Fruit fly (Drosophila melanogaster) whole organism, embryonic: ENCODE results near the gene inaF-B.
A peak's percentile ranks its signal among the peaks of the same experiment; 100 is the strongest.

ENCODE experiments used
- ATbp ChIP-seq: fragments of 200-800 bp; sonication (Bioruptor generic); optimal IDR thresholded peaks from 2 replicates; lab custom pipeline; 2017; ENCODE audit warnings: missing biosample characterization, mild to moderate bottlenecking, missing genetic modification characterization, missing genetic modification reagents
- Bdp1 ChIP-seq: fragments of 200-800 bp; sonication (Bioruptor generic); optimal IDR thresholded peaks from 3 replicates; lab custom pipeline; 2016; ENCODE audit warnings: missing biosample characterization, missing genetic modification characterization
- C15 ChIP-seq: fragments of 200-800 bp; sonication (Bioruptor generic); IDR thresholded peaks from 3 replicates; pipeline ENCODE4 v1.3.6; 2022; ENCODE audit warnings: missing biosample characterization, missing genetic modification characterization
- CG10147 ChIP-seq: fragments of 200-800 bp; sonication (Bioruptor generic); optimal IDR thresholded peaks from 2 replicates; lab custom pipeline; 2019; ENCODE audit warnings: missing biosample characterization, mild to moderate bottlenecking, missing genetic modification characterization, moderate library complexity
- CG10267 ChIP-seq: fragments of 200-800 bp; sonication (Bioruptor generic); optimal IDR thresholded peaks from 2 replicates; lab custom pipeline; 2018; ENCODE audit warnings: missing biosample characterization, mild to moderate bottlenecking, missing genetic modification characterization, moderate library complexity
- CG10979 ChIP-seq: fragments of 200-800 bp; sonication (Bioruptor generic); optimal IDR thresholded peaks from 2 replicates; lab custom pipeline; 2018; ENCODE audit warnings: missing biosample characterization, mild to moderate bottlenecking, missing genetic modification characterization, moderate library complexity
- CG13296 ChIP-seq: fragments of 200-800 bp; sonication (Bioruptor generic); optimal IDR thresholded peaks from 3 replicates; lab custom pipeline; 2018; ENCODE audit warnings: missing biosample characterization, mild to moderate bottlenecking, missing genetic modification characterization
- CG14667 ChIP-seq: fragments of 200-800 bp; sonication (Bioruptor generic); IDR thresholded peaks from 2 replicates; pipeline ENCODE4 v1.3.6; 2022; ENCODE audit warnings: missing biosample characterization, missing genetic modification characterization
- CG1529 ChIP-seq: fragments of 200-800 bp; sonication (Bioruptor generic); optimal IDR thresholded peaks from 3 replicates; lab custom pipeline; 2018; ENCODE audit warnings: missing biosample characterization, missing genetic modification characterization
- CG15696 ChIP-seq: fragments of 200-800 bp; sonication (Bioruptor generic); optimal IDR thresholded peaks from 2 replicates; lab custom pipeline; 2019; ENCODE audit warnings: missing biosample characterization, mild to moderate bottlenecking, missing genetic modification characterization, moderate library complexity
- CG17328 ChIP-seq: fragments of 200-800 bp; sonication (Bioruptor generic); IDR thresholded peaks from 2 replicates; pipeline ENCODE4 v1.3.6; 2022; ENCODE audit warnings: missing biosample characterization, missing genetic modification characterization
- CG18764 ChIP-seq: fragments of 200-800 bp; sonication (Bioruptor generic); optimal IDR thresholded peaks from 3 replicates; lab custom pipeline; 2016; ENCODE audit warnings: missing biosample characterization, missing genetic modification characterization
- CG2129 ChIP-seq: fragments of 200-800 bp; sonication (Bioruptor generic); IDR thresholded peaks from 2 replicates; pipeline ENCODE4 v1.3.6; 2022; ENCODE audit warnings: missing biosample characterization, missing genetic modification characterization; ENCODE audit not compliant: partially characterized antibody
- CG31224 ChIP-seq: fragments of 200-800 bp; sonication (Bioruptor generic); IDR thresholded peaks from 2 replicates; pipeline ENCODE4 v1.3.6; 2022; ENCODE audit warnings: missing biosample characterization, missing genetic modification characterization
- CG3726 ChIP-seq: fragments of 200-800 bp; sonication (Bioruptor generic); IDR thresholded peaks from 3 replicates; pipeline ENCODE4, ENCODE4 v1.3.6; 2022; ENCODE audit warnings: missing biosample characterization, missing genetic modification characterization
- CG4328 ChIP-seq: fragments of 200-800 bp; sonication (Bioruptor generic); optimal IDR thresholded peaks from 3 replicates; lab custom pipeline; 2017; ENCODE audit warnings: missing biosample characterization, missing genetic modification reagents, missing genetic modification characterization
- CG4617 ChIP-seq: fragments of 200-800 bp; sonication (Bioruptor generic); optimal IDR thresholded peaks from 3 replicates; lab custom pipeline; 2016; ENCODE audit warnings: missing biosample characterization, missing genetic modification characterization, borderline replicate concordance
- CG8765 ChIP-seq: fragments of 200-800 bp; sonication (Bioruptor generic); IDR thresholded peaks from 2 replicates; pipeline ENCODE4 v1.3.6; 2022; ENCODE audit warnings: missing biosample characterization, missing genetic modification characterization
- CG9215 ChIP-seq: fragments of 200-800 bp; sonication (Bioruptor generic); IDR thresholded peaks from 2 replicates; pipeline ENCODE4 v1.3.6; 2022; ENCODE audit warnings: missing biosample characterization, missing genetic modification characterization
- CG9437 ChIP-seq: fragments of 200-800 bp; sonication (Bioruptor generic); optimal IDR thresholded peaks from 2 replicates; lab custom pipeline; 2018; ENCODE audit warnings: missing biosample characterization, mild to moderate bottlenecking, missing genetic modification characterization
- Deaf1 ChIP-seq: fragments of 200-800 bp; optimal IDR thresholded peaks from 3 replicates; lab custom pipeline; 2019; ENCODE audit warnings: missing biosample characterization, mild to moderate bottlenecking, missing genetic modification characterization, moderate library complexity
- Elba2 ChIP-seq: fragments of 200-800 bp; sonication (Bioruptor generic); optimal IDR thresholded peaks from 3 replicates; lab custom pipeline; 2016; ENCODE audit warnings: missing biosample characterization, missing genetic modification characterization
- HHEX ChIP-seq: fragments of 200-800 bp; sonication (Bioruptor generic); optimal IDR thresholded peaks from 3 replicates; lab custom pipeline; 2017; ENCODE audit warnings: missing biosample characterization, mild to moderate bottlenecking, missing genetic modification characterization, missing genetic modification reagents
- Lpt ChIP-seq: fragments of >200 bp; optimal IDR thresholded peaks from 2 replicates; lab custom pipeline; 2018; ENCODE audit warnings: missing biosample characterization, missing genetic modification characterization
- Max ChIP-seq: fragments of 200-800 bp; sonication (Bioruptor generic); optimal IDR thresholded peaks from 2 replicates; lab custom pipeline; 2016; ENCODE audit warnings: missing biosample characterization, mild to moderate bottlenecking, missing genetic modification characterization
- Meics ChIP-seq: fragments of 200-800 bp; sonication (Bioruptor generic); optimal IDR thresholded peaks from 2 replicates; lab custom pipeline; 2017; ENCODE audit warnings: missing biosample characterization, mild to moderate bottlenecking, missing genetic modification characterization
- Nf-YA ChIP-seq: fragments of 200-800 bp; sonication (Bioruptor generic); IDR thresholded peaks from 2 replicates; pipeline ENCODE4 v1.3.6; 2022; ENCODE audit warnings: missing biosample characterization, missing genetic modification characterization
- Side ChIP-seq: fragments of 200-800 bp; sonication (Bioruptor generic); optimal IDR thresholded peaks from 2 replicates; lab custom pipeline; 2016; ENCODE audit warnings: missing biosample characterization, missing genetic modification characterization
- Six4 ChIP-seq: fragments of 200-800 bp; sonication (Bioruptor generic); optimal IDR thresholded peaks from 2 replicates; lab custom pipeline; 2016; ENCODE audit warnings: missing biosample characterization, missing genetic modification characterization
- Spps ChIP-seq: fragments of 200-800 bp; sonication (Bioruptor generic); optimal IDR thresholded peaks from 2 replicates; lab custom pipeline; 2018; ENCODE audit warnings: missing biosample characterization, mild to moderate bottlenecking, missing genetic modification characterization
- Sry-δ ChIP-seq: fragments of 200-800 bp; sonication (Bioruptor generic); optimal IDR thresholded peaks from 2 replicates; lab custom pipeline; 2016; ENCODE audit warnings: missing biosample characterization, missing genetic modification characterization
- Ssrp ChIP-seq: fragments of 200-800 bp; sonication (Bioruptor generic); optimal IDR thresholded peaks from 2 replicates; lab custom pipeline; 2018; ENCODE audit warnings: missing biosample characterization, mild to moderate bottlenecking, missing genetic modification characterization, moderate library complexity
- Stat92E ChIP-seq, 3 experiments: fragments of >200 bp in 2 of 3; fragments of 200-800 bp in 1 of 3; sonication (Bioruptor generic) in 1 of 3; optimal IDR thresholded peaks; 2 replicates each; lab custom pipeline; 2017 to 2019; ENCODE audit warnings: missing biosample characterization in 3 of 3, missing genetic modification characterization in 3 of 3, mild to moderate bottlenecking in 1 of 3, moderate library complexity in 1 of 3
- ara ChIP-seq: fragments of 200-800 bp; sonication (Bioruptor generic); IDR thresholded peaks from 2 replicates; pipeline ENCODE4 v1.3.6; 2022; ENCODE audit warnings: missing biosample characterization, missing genetic modification characterization
- btn ChIP-seq: fragments of 200-800 bp; sonication (Bioruptor generic); optimal IDR thresholded peaks from 2 replicates; lab custom pipeline; 2016; ENCODE audit warnings: missing biosample characterization, missing genetic modification characterization
- cad ChIP-seq: fragments of >200 bp; optimal IDR thresholded peaks from 2 replicates; lab custom pipeline; 2017; ENCODE audit warnings: missing biosample characterization, missing genetic modification characterization
- chn ChIP-seq: fragments of 200-800 bp; sonication (Bioruptor generic); optimal IDR thresholded peaks from 2 replicates; lab custom pipeline; 2016; ENCODE audit warnings: missing biosample characterization, missing genetic modification characterization
- corto ChIP-seq: fragments of 200-800 bp; sonication (Bioruptor generic); optimal IDR thresholded peaks from 2 replicates; lab custom pipeline; 2016; ENCODE audit warnings: missing biosample characterization, mild to moderate bottlenecking, missing genetic modification characterization, moderate library complexity
- dm ChIP-seq: fragments of 200-800 bp; sonication (Bioruptor generic); optimal IDR thresholded peaks from 3 replicates; lab custom pipeline; 2016; ENCODE audit warnings: missing biosample characterization, missing genetic modification characterization
- fd102C ChIP-seq: fragments of 200-800 bp; sonication (Bioruptor generic); optimal IDR thresholded peaks from 2 replicates; lab custom pipeline; 2018; ENCODE audit warnings: missing biosample characterization, mild to moderate bottlenecking, missing genetic modification characterization, moderate library complexity
- ftz-f1 ChIP-seq: fragments of 200-800 bp; sonication (Bioruptor generic); optimal IDR thresholded peaks from 2 replicates; lab custom pipeline; 2016; ENCODE audit warnings: missing biosample characterization, missing genetic modification characterization
- hth ChIP-seq: fragments of >200 bp; optimal IDR thresholded peaks from 2 replicates; lab custom pipeline; 2017; ENCODE audit warnings: inconsistent platforms
- kni ChIP-seq: fragments of 200-800 bp; sonication (Bioruptor generic); optimal IDR thresholded peaks from 3 replicates; lab custom pipeline; 2017; ENCODE audit warnings: mild to moderate bottlenecking, missing biosample characterization, missing genetic modification reagents, missing genetic modification characterization
- nerfin-1 ChIP-seq: fragments of 200-800 bp; sonication (Bioruptor generic); optimal IDR thresholded peaks from 3 replicates; lab custom pipeline; 2019; ENCODE audit warnings: missing biosample characterization, mild to moderate bottlenecking, missing genetic modification characterization, moderate library complexity
- nerfin-2 ChIP-seq: fragments of 200-800 bp; sonication (Bioruptor generic); IDR thresholded peaks from 2 replicates; pipeline ENCODE4 v1.3.6; 2022; ENCODE audit warnings: missing biosample characterization, missing genetic modification characterization; ENCODE audit not compliant: partially characterized antibody
- pan ChIP-seq, 4 experiments: fragments of >200 bp in 3 of 4; fragments of 200-800 bp in 1 of 4; sonication (Bioruptor generic) in 1 of 4; optimal IDR thresholded peaks in 3 of 4; IDR thresholded peaks in 1 of 4; 2 replicates each; pipeline versions ENCODE4 v1.3.6 to Lab custom; 2017 to 2022; ENCODE audit warnings: missing biosample characterization in 2 of 4, missing genetic modification characterization in 2 of 4, mixed read lengths in 1 of 4
- tgo ChIP-seq: fragments of 200-800 bp; sonication (Bioruptor generic); IDR thresholded peaks from 3 replicates; pipeline ENCODE4 v1.3.6; 2022; ENCODE audit warnings: missing biosample characterization, missing genetic modification characterization
- unpg ChIP-seq: fragments of 200-800 bp; sonication (Bioruptor generic); optimal IDR thresholded peaks from 3 replicates; lab custom pipeline; 2018; ENCODE audit warnings: missing biosample characterization, mild to moderate bottlenecking, missing genetic modification characterization, moderate library complexity
- zfh1 ChIP-seq: fragments of 200-800 bp; sonication (Bioruptor generic); IDR thresholded peaks from 3 replicates; pipeline ENCODE4 v1.3.6; 2022; ENCODE audit warnings: missing biosample characterization, missing genetic modification characterization

inaF-B gene

DNA sequence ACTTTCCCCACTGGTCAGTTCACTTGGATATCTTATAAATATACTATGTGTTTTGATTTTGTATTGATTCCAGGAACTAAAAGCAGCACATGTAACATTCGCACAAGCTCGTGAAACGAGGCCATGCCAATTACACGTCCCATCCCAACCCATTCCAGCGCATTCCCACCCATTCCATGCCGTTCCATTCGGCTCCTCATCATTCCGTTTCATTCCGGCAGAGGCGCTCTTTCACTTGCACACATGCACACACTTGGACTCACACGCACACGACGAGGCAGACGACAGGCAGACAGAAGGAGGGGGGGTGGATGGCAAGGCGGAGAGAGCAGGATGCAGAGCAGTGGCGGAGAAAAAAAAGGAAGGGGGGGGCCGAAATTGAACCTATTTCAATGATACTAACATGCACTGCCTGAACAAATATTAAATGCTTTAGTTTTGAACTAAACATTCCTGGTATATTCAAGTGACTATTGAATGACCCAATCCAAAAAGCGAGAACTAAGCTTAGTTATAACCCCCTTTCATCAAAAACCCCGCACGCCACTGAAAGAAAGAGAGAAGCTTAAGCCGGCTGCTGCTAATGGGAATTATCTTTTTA lies 43.5 kb upstream of the inaF-B start (continued):
- TF ChIP-seq CG4328 (GFP tag; lab: Kevin White, UChicago) = no peak
- TF ChIP-seq unpg (GFP tag; lab: Kevin White, UChicago) = peak; percentile 55
- no peak for TF ChIP-seq hth (lab: Kevin White, UChicago)
- no peak for TF ChIP-seq chn (GFP tag; lab: Kevin White, UChicago)
- peak; percentile 38 for TF ChIP-seq corto
- TF ChIP-seq zfh1 (GFP tag; lab: Robert Waterston, UW) = peak; percentile 73
- TF ChIP-seq CG15696 (tag; lab: Kevin White, UChicago) = peak; percentile 82
- no peak for TF ChIP-seq CG13296 (GFP tag; lab: Kevin White, UChicago)
- no peak for TF ChIP-seq pan (optimal IDR thresholded peaks at IDR 0.05; lab: Kevin White, UChicago)
- peak in 1 of 2 experiments; percentile 30 for TF ChIP-seq pan (GFP tag; optimal IDR thresholded peaks at IDR 0.05 in 1 of 2, IDR thresholded peaks at IDR 0.05 in 1 of 2)
- TF ChIP-seq tgo = peak; percentile 37; the same call in 1 of the 3 replicates
- peak; percentile 27; the same call in 1 of the 3 replicates for TF ChIP-seq CG3726 (GFP tag; lab: Robert Waterston, UW)
- TF ChIP-seq CG18764 (GFP tag; lab: Kevin White, UChicago) = peak; percentile 18
- peak; percentile 82 for TF ChIP-seq CG10979 (tag; lab: Kevin White, UChicago)
- TF ChIP-seq CG10267 (tag; lab: Kevin White, UChicago) = peak; percentile 68
- TF ChIP-seq Max (GFP tag; lab: Kevin White, UChicago) = no peak
- no peak for TF ChIP-seq CG31224
- no peak for TF ChIP-seq dm
- TF ChIP-seq CG1529 (GFP tag; lab: Kevin White, UChicago) = peak; percentile 50
- TF ChIP-seq Elba2 (GFP tag; lab: Kevin White, UChicago) = no peak
- TF ChIP-seq ftz-f1 (GFP tag; lab: Kevin White, UChicago) = no peak
- TF ChIP-seq Side (GFP tag; lab: Kevin White, UChicago) = peak; percentile 40
- TF ChIP-seq CG4617 (GFP tag; lab: Kevin White, UChicago) = no peak
- peak; percentile 60; the same call in 1 of the 2 replicates for TF ChIP-seq CG8765 (GFP tag; lab: Robert Waterston, UW)
- TF ChIP-seq Six4 (GFP tag; lab: Kevin White, UChicago) = peak; percentile 51
- TF ChIP-seq nerfin-2 = no peak
- no peak for TF ChIP-seq Lpt
- TF ChIP-seq ATbp (GFP tag; lab: Kevin White, UChicago) = peak; percentile 62
- TF ChIP-seq HHEX (GFP tag; lab: Kevin White, UChicago) = peak; percentile 38
- TF ChIP-seq nerfin-1 (tag; lab: Kevin White, UChicago) = peak; percentile 43
- TF ChIP-seq Ssrp = peak; percentile 51
- TF ChIP-seq ara (GFP tag; lab: Robert Waterston, UW) = peak; percentile 73
- peak; percentile 20 for TF ChIP-seq Spps (tag; lab: Kevin White, UChicago)
- TF ChIP-seq cad (GFP tag; lab: Kevin White, UChicago) = no peak
- TF ChIP-seq fd102C (GFP tag; lab: Kevin White, UChicago) = no peak
- TF ChIP-seq kni = peak; percentile 8
- TF ChIP-seq CG10147 = no peak
- no peak for TF ChIP-seq CG2129 (GFP tag; lab: Robert Waterston, UW)
- 0 out of 2 replicates have a peak, but pooled peaks have one; percentile 37 for TF ChIP-seq CG9215
- peak; percentile 25 for TF ChIP-seq Deaf1
- TF ChIP-seq Bdp1 (GFP tag; lab: Kevin White, UChicago) = no peak
- no peak for TF ChIP-seq CG14667
- TF ChIP-seq CG9437 (GFP tag; lab: Kevin White, UChicago) = no peak
- no peak for TF ChIP-seq Sry-δ
- peak; percentile 69 for TF ChIP-seq CG17328 (GFP tag; lab: Robert Waterston, UW)
- no peak for TF ChIP-seq Stat92E (GFP tag; optimal IDR thresholded peaks at IDR 0.05; lab: Kevin White, UChicago)
- TF ChIP-seq Meics (GFP tag; lab: Kevin White, UChicago) = peak; percentile 23
- 0 out of 2 replicates have a peak, but pooled peaks have one; percentile 11 for TF ChIP-seq Nf-YA (GFP tag; lab: Robert Waterston, UW)
- TF ChIP-seq C15 (GFP tag; lab: Robert Waterston, UW) = no peak
- peak; percentile 17 for TF ChIP-seq btn (GFP tag; lab: Kevin White, UChicago)
